Worm (Caenorhabditis elegans): ENCODE measurements around the gene mmaa-1.

The mmaa-1 gene

DNA sequence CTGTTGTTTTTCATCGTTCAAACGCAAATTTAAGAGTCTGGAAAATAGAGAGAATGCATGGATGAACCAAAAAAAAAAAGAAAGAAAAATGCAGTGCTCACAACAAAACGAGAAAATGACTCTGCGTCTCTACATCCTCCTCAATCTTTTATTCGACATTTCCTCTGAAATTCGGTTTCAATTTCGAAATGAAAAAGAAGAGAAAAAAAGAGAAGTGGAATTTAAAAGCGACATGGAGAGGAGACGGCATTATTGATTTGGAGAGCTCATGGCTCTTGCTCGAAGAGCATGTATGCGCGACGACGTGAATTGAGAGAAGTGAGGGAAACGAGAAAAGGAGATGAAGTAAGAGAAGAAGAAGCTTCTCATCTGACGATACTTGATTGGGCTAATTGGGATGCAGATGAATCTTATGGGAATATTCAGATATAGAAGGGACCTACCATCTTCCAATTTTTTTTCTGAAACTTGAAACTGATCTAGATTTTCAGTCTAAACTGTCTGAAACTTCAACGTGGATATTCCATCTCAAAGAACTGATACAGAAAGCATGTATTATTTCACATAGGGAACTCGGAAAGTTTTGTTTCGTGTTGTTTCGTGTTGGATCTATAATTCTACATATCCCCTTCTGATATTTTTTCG, 10.2 kb upstream of the mmaa-1 start:
- no peak for TF ChIP-seq ceh-28 (tag; optimal IDR thresholded peaks at IDR 0.05)
- no peak for TF ChIP-seq egl-5 (tag; optimal IDR thresholded peaks at IDR 0.05)
- no peak for TF ChIP-seq lin-39 (tag; optimal IDR thresholded peaks at IDR 0.05)
- no peak for TF ChIP-seq elt-1 (tag; optimal IDR thresholded peaks at IDR 0.05)
- no peak for TF ChIP-seq lin-15B (tag; optimal IDR thresholded peaks at IDR 0.05)
- TF ChIP-seq daf-12 (tag; optimal IDR thresholded peaks at IDR 0.05): no peak
- peak; percentile 9 for TF ChIP-seq nfya-1 (tag; optimal IDR thresholded peaks at IDR 0.05; ENCODE audit: insufficient read depth)
- TF ChIP-seq hmg-11 (tag; optimal IDR thresholded peaks at IDR 0.05): no peak
- no peak for TF ChIP-seq nhr-43 (tag; optimal IDR thresholded peaks at IDR 0.05; ENCODE audit: poor library complexity, severe bottlenecking)
- no peak for TF ChIP-seq nhr-25 (tag; optimal IDR thresholded peaks at IDR 0.05)
- no peak for TF ChIP-seq nhr-67 (tag; optimal IDR thresholded peaks at IDR 0.05)
- peak; percentile 60 for TF ChIP-seq fkh-10 (GFP tag; optimal IDR thresholded peaks at IDR 0.05)
- no peak for TF ChIP-seq mdl-1 (tag; optimal IDR thresholded peaks at IDR 0.05)
- TF ChIP-seq nhr-237 (tag; optimal IDR thresholded peaks at IDR 0.05): no peak

DNA sequence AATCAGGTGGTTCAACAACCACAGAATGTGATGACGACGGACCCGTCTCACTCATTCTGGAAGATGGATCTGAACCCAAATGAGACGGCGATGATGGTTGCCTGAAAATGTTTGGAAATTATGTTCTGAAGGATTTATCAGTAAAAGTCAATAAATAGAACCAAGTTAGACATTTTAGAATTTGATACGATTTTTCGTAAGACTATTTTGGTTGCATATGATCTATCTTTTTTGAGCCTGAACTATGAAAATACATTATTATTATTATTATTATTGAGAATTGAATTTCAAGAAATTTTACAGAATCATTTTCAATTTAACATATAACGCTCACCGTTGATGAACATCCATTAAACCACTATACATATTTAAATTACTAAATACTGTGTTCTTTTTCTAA, 9.0 kb upstream of the mmaa-1 start, which contains the start of gene F10E7.9:
Gene F10E7.9 (minus strand): TSS at position 101 of the 400 bp plus-strand sequence.
- TF ChIP-seq nhr-237 (tag; optimal IDR thresholded peaks at IDR 0.05) (no peak), nhr-11 (tag; optimal IDR thresholded peaks at IDR 0.05) (no peak), ceh-16 (tag; optimal IDR thresholded peaks at IDR 0.05) (no peak), pha-4 (tag; optimal IDR thresholded peaks at IDR 0.05) (no peak), mdl-1 (tag; optimal IDR thresholded peaks at IDR 0.05) (no peak), elt-2 (tag; optimal IDR thresholded peaks at IDR 0.05) (no peak), nhr-76 (tag; optimal IDR thresholded peaks at IDR 0.05) (no peak), elt-1 (tag; optimal IDR thresholded peaks at IDR 0.05) (no peak), jun-1 (tag; optimal IDR thresholded peaks at IDR 0.05) (no peak), nhr-12 (tag; optimal IDR thresholded peaks at IDR 0.05) (no peak), ama-1 (optimal IDR thresholded peaks at IDR 0.05) (no peak), pqm-1 (tag; optimal IDR thresholded peaks at IDR 0.05) (no peak), unc-39 (tag; optimal IDR thresholded peaks at IDR 0.05) (no peak), ztf-4 (tag; optimal IDR thresholded peaks at IDR 0.05) (no peak), hmg-11 (tag; optimal IDR thresholded peaks at IDR 0.05) (no peak), aly-2 (tag; optimal IDR thresholded peaks at IDR 0.05) (no peak), zag-1 (tag; optimal IDR thresholded peaks at IDR 0.05) (no peak), egl-27 (tag; optimal IDR thresholded peaks at IDR 0.05) (no peak), lin-39 (tag; optimal IDR thresholded peaks at IDR 0.05) (no peak), egl-5 (tag; optimal IDR thresholded peaks at IDR 0.05) (no peak)

DNA sequence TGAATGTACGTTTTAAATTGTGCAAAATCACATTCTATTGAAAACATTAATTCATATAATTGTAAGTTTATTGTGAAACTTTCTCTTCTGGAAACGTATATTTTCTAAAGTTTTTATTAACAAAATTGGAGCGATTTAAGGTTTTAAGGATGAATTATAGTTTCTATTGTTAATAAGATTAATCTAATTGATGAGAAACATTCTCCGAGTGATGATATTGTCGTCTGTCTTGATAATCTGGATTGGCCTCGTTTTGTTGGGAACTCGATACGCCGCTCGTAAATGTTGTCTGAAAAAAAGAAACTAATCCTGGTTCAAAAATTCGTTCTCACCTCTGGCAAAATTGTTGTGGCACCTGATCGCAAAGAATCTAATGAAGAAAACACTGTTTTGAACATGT, 5.3 kb upstream of the mmaa-1 start:
- TF ChIP-seq unc-62 (GFP tag; optimal IDR thresholded peaks at IDR 0.05) (no peak), lsy-12 (tag; optimal IDR thresholded peaks at IDR 0.05) (no peak), R02D3.7 (tag; optimal IDR thresholded peaks at IDR 0.05) (no peak), hmg-11 (tag; optimal IDR thresholded peaks at IDR 0.05) (no peak), skn-1 (tag; optimal IDR thresholded peaks at IDR 0.05) (no peak), nhr-43 (tag; optimal IDR thresholded peaks at IDR 0.05; ENCODE audit: poor library complexity, severe bottlenecking) (no peak), fkh-10 (GFP tag; optimal IDR thresholded peaks at IDR 0.05) (no peak), nhr-237 (tag; optimal IDR thresholded peaks at IDR 0.05) (no peak), nhr-25 (tag; optimal IDR thresholded peaks at IDR 0.05) (no peak), sea-2 (GFP tag; optimal IDR thresholded peaks at IDR 0.05) (no peak), ztf-4 (tag; optimal IDR thresholded peaks at IDR 0.05) (no peak), nfya-1 (tag; optimal IDR thresholded peaks at IDR 0.05; ENCODE audit: insufficient read depth) (no peak), lin-15B (tag; optimal IDR thresholded peaks at IDR 0.05) (no peak), pqm-1 (tag; optimal IDR thresholded peaks at IDR 0.05) (no peak), lin-39 (tag; optimal IDR thresholded peaks at IDR 0.05) (no peak), eor-1 (tag; optimal IDR thresholded peaks at IDR 0.05) (no peak), ama-1 (optimal IDR thresholded peaks at IDR 0.05) (no peak), ceh-9 (tag; optimal IDR thresholded peaks at IDR 0.05) (no peak), ZK546.5 (tag; optimal IDR thresholded peaks at IDR 0.05) (no peak), ceh-16 (tag; optimal IDR thresholded peaks at IDR 0.05) (no peak)
